Fruit fly (Drosophila melanogaster): Measurements from ENCODE around the gene ens.

The ens gene

DNA sequence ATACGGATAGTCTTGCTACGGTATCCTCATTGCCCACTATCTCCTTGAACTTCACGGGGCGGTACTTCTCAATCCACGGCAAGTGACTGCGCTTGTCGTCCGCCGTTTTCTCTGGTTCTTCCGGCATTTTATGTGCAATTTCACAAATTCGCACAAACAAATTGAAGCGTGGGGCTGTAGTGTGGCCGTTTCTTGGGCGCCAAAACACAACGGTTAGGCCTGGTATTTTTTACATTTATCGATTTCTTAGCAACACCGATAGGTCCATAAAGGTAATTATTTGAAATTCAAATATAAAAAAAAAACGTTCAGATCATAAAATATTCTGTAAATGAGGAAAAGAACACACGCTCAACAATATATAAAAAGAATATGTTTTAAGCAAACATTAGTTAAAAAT, 1.5 kb upstream of the ens start, which contains the start of gene RfC4:
RfC4 (minus strand) TSS at position 182 of the 400 bp plus-strand sequence.
- TF ChIP-seq CG8478 (optimal IDR thresholded peaks at IDR 0.05) (no peak), CTCF (optimal IDR thresholded peaks at IDR 0.05) (peak in 1 of 2 experiments; percentile 1)

DNA sequence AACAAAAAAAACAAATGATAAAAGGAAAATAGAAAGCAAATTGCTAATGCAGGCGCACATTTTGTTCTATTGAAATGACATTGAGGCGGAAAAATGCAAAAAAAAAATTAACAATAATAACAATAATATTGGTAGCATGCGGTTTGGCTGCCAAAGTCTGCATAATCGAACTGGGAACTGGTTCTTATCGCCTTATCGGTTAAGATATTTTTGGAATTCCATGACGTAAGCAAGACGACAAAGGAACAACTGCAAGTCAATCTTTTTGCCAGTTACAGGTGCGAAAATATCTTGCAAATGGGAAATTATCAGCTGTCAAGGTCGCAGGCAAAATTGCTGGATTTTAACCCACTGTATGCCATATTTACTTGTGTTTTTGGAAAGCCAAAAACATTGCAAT, 1.8 kb downstream of the ens start:
- TF ChIP-seq CG8478 (optimal IDR thresholded peaks at IDR 0.05), result no peak
- no peak for TF ChIP-seq CTCF (optimal IDR thresholded peaks at IDR 0.05)

dm6 chr3L:4130743-4131142, 3.6 kb downstream of the ens start:
- no peak for TF ChIP-seq CTCF (optimal IDR thresholded peaks at IDR 0.05)
- TF ChIP-seq CG8478 (optimal IDR thresholded peaks at IDR 0.05), result no peak

dm6 chr3L:4128579-4128978, 5.8 kb downstream of the ens start:
- no peak for TF ChIP-seq CTCF (optimal IDR thresholded peaks at IDR 0.05)
- no peak for TF ChIP-seq CG8478 (optimal IDR thresholded peaks at IDR 0.05)

DNA sequence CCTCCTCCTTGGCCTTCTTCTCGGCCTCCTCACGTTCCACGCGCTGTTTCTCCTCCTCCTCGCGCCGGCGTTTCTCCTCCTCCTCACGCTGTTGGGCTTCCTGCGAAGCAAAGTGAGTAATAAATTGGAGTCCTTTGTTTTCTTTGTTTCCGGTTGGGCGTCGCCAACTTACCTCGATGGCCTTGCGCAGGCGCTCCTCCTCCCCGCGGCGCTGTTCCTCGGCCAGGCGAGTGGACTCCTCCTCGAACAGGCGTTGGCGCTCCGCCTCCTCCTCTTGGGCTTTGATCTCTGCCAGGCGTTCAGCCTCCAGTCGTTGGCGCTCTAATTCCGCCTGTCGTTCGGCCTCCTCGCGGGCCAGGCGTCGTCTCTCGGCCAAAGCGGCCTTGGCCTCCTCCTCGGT, 8.6 kb downstream of the ens start:
- no peak for TF ChIP-seq CG8478 (optimal IDR thresholded peaks at IDR 0.05)
- TF ChIP-seq CTCF (optimal IDR thresholded peaks at IDR 0.05), result no peak

dm6 chr3L:4122185-4122767, 12.1 kb downstream of the ens start, which contains the start of gene Chd64:
TSS of gene Chd64 (minus strand) at chr3L:4122388.
- no peak for TF ChIP-seq CTCF (optimal IDR thresholded peaks at IDR 0.05)
- TF ChIP-seq CG8478 (optimal IDR thresholded peaks at IDR 0.05), result no peak

dm6 chr3L:4121589-4121988, 12.8 kb downstream of the ens start:
- TF ChIP-seq CTCF (optimal IDR thresholded peaks at IDR 0.05), result no peak
- TF ChIP-seq CG8478 (optimal IDR thresholded peaks at IDR 0.05), result no peak

DNA sequence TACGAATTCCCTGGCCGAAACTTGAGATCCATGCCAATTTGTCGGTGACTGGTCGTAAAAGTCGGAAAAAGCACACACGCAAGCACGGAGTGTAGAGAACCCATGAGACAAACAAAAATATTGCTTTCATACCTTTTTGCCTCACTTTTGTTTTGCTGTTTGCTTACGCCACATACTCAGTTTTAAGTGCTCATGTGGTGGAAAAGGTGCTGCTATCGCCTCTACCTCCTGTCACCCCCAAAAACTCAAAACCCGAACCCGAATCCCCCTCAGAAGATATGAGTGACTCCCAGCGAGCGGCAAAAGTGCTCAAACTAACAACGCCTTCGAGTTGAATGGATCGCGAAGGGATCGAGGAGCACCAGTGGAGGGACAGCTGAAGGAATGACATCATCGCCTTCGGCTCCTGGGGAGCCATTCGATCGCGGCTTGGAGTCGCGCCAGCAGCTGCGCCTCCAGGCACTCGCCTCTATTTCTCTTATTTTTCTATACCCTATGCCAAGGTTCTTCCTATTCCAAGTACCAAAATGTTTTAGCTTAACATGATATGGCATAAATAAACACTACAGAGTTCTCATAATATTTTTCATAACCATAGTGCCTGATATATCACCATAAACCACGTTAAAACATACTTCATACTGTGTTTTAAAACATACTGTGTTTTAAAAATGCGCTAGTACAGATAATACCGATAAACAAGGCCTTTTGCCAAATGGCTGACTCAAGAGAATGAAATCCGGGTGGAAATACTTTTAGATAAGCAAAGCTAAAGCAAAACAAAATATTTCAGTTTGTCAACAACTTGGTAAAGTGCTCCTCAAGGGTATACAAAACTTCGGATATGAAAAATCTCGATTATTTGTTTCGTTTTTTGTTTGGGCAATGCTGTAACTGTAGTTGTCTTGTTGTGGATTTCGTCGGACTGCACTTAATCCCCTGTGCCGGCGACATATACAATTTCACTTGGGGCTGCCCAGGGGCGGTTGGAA, 13.7 kb downstream of the ens start:
- TF ChIP-seq CTCF (optimal IDR thresholded peaks at IDR 0.05), result no peak
- no peak for TF ChIP-seq CG8478 (optimal IDR thresholded peaks at IDR 0.05)

dm6 chr3L:4119636-4120357, 14.6 kb downstream of the ens start:
- no peak for TF ChIP-seq CTCF (optimal IDR thresholded peaks at IDR 0.05)
- no peak for TF ChIP-seq CG8478 (optimal IDR thresholded peaks at IDR 0.05)

DNA sequence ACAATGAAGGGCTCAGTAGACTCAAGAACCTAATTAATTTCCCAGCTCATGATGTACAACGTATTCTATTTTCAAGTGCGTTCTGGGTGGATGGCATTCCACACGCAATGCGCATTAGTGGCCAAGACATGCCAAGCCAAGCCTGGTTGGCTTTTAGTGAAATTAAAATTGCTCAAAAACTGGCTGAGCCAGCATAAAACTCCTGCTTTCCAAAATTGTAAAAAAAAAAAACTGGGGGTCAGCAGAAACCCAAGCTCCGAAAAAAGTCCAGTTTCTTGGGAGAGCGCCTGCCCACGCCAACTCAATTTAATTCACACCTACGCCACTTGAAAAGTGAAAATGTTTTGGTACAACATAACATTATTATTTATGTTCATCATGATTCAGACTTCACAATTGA, 16.0 kb downstream of the ens start:
- no peak for TF ChIP-seq CTCF (optimal IDR thresholded peaks at IDR 0.05)
- TF ChIP-seq CG8478 (optimal IDR thresholded peaks at IDR 0.05), result no peak

DNA sequence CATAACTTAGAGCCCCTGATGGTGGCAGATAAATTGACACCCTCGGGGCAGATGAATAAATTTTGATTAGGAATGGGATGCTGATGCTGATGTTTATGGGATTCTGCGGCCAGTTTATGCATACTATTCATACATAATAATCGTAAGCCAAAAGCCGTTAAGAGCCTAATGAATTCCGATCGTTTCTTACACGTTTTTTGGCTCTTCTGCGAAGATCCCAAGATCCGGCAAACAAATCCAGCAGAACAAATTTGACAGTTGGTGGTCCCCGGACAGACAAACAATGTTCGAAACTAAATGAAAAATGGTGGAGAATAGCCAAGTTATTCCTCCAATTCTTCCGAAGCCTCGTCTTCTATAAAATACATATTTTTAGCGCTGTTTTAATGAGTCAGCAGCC, 16.9 kb downstream of the ens start:
- no peak for TF ChIP-seq CTCF (optimal IDR thresholded peaks at IDR 0.05)
- no peak for TF ChIP-seq CG8478 (optimal IDR thresholded peaks at IDR 0.05)

dm6 chr3L:4116490-4117367, 17.6 kb downstream of the ens start:
- TF ChIP-seq CTCF (optimal IDR thresholded peaks at IDR 0.05) (no peak), CG8478 (optimal IDR thresholded peaks at IDR 0.05) (no peak)

DNA sequence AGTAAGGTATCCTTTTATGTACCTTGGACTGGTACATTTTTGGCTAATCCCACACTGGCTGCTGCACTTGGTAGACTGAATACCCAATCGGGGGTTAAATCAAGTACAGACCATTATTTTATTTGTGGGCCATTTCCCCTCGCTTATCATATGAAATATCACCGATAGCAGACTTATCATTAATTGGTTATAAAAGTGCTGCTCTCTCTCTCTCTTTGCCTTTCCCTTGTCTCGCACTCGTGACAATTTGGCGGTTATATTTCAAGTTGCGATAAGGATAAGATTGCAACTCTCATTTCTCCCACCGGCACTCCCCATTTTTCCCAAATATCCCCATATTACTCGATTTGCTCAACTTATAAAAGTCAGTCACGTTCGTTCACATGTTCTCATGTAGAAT, 18.6 kb downstream of the ens start:
- TF ChIP-seq CTCF (optimal IDR thresholded peaks at IDR 0.05), result no peak
- TF ChIP-seq CG8478 (optimal IDR thresholded peaks at IDR 0.05), result no peak

dm6 chr3L:4115107-4115506, 19.2 kb downstream of the ens start:
- no peak for TF ChIP-seq CG8478 (optimal IDR thresholded peaks at IDR 0.05)
- no peak for TF ChIP-seq CTCF (optimal IDR thresholded peaks at IDR 0.05)

All from S2 (cell line).